Worm (Caenorhabditis elegans) whole organism, L4 larva: ENCODE data around the gene sre-32.

Source experiments
- R02D3.7 ChIP-seq: fragments of 150-350 bp; sonication (generic microtip); optimal IDR thresholded peaks from 3 replicates; lab custom pipeline; 2014; ENCODE audit warnings: missing biosample characterization, missing genetic modification characterization
- Y105C5A.15 ChIP-seq: fragments of 200-800 bp; sonication (Bioruptor generic); IDR thresholded peaks from 2 replicates; pipeline ENCODE4 v1.3.6; 2022; ENCODE audit warnings: missing genetic modification characterization, missing compliant biosample characterization
- ceh-82 ChIP-seq: sonication (generic microtip); optimal IDR thresholded peaks from 2 replicates; lab custom pipeline; 2017; ENCODE audit warnings: missing biosample characterization, missing genetic modification characterization
- daf-16 ChIP-seq, 3 experiments: sonication (generic microtip); optimal IDR thresholded peaks; 2 replicates each; lab custom pipeline; 2016 to 2017; ENCODE audit warnings: missing genetic modification characterization in 3 of 3, missing genetic modification reagents in 3 of 3, mild to moderate bottlenecking in 2 of 3, missing compliant biosample characterization in 2 of 3, missing biosample characterization in 1 of 3, moderate library complexity in 1 of 3
- dpl-1 ChIP-seq: fragments of 150-350 bp; optimal IDR thresholded peaks from 2 replicates; lab custom pipeline; 2014; ENCODE audit warnings: missing biosample characterization, missing genetic modification reagents, missing genetic modification characterization
- dve-1 ChIP-seq: sonication (generic microtip); optimal IDR thresholded peaks from 2 replicates; lab custom pipeline; 2017; ENCODE audit warnings: antibody characterized with exemption, mild to moderate bottlenecking, missing genetic modification characterization, missing compliant biosample characterization; ENCODE audit not compliant: insufficient read depth
- fkh-10 ChIP-seq: fragments of 150-350 bp; optimal IDR thresholded peaks from 2 replicates; lab custom pipeline; 2014; ENCODE audit warnings: missing biosample characterization, missing genetic modification reagents, missing genetic modification characterization
- fos-1 ChIP-seq: fragments of 150-350 bp; optimal IDR thresholded peaks from 2 replicates; lab custom pipeline; 2014; ENCODE audit warnings: missing biosample characterization, missing genetic modification characterization
- gei-8 ChIP-seq: fragments of 200-800 bp; sonication (Bioruptor generic); optimal IDR thresholded peaks from 2 replicates; lab custom pipeline; 2018; ENCODE audit warnings: mild to moderate bottlenecking, missing genetic modification characterization, missing compliant biosample characterization
- lsy-2 ChIP-seq, 2 experiments: fragments of 150-350 bp in 1 of 2; sonication (generic microtip) in 1 of 2; optimal IDR thresholded peaks; 2 replicates each; lab custom pipeline; 2014 to 2017; ENCODE audit warnings: missing biosample characterization in 2 of 2, missing genetic modification characterization in 2 of 2
- mes-2 ChIP-seq: sonication (generic microtip); optimal IDR thresholded peaks from 2 replicates; lab custom pipeline; 2016; ENCODE audit warnings: missing genotype, mild to moderate bottlenecking, missing genetic modification characterization, missing compliant biosample characterization; ENCODE audit not compliant: poor library complexity, severe bottlenecking
- saeg-2 ChIP-seq: fragments of 200-800 bp; sonication (Bioruptor generic); IDR thresholded peaks from 2 replicates; pipeline ENCODE4 v1.3.6; 2022; ENCODE audit warnings: missing genetic modification reagents, missing genetic modification characterization, missing compliant biosample characterization
- zag-1 ChIP-seq: fragments of 150-350 bp; optimal IDR thresholded peaks from 2 replicates; lab custom pipeline; 2014; ENCODE audit warnings: missing biosample characterization, missing genetic modification characterization
- ztf-11 ChIP-seq: fragments of 150-350 bp; optimal IDR thresholded peaks from 2 replicates; lab custom pipeline; 2014; ENCODE audit warnings: missing biosample characterization, missing genetic modification characterization

DNA sequence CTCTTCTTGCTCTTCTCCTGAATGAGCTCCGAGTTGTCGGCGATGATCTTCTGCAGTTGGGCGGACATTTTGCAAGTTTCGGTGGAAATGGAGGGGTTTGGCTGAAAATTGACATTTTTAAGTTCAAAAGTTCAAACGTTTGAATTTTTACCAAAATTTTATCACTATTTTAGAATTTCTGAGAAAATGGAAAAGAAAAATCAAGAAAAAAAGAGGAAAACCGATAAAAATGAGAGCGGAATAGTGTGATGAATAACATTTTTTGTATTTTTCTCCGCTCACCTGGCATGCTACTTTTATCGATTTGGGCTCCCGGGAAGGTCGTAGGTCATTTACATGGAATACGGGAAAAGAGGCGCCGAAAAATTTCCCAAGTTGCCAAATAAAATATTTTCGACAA, 28.5 kb upstream of the sre-32 start, which contains the start of gene F15A4.10:
- no peak for TF ChIP-seq R02D3.7 (tag; lab: Kevin White, UChicago)
- no peak for TF ChIP-seq fos-1 (tag; lab: Kevin White, UChicago)
- no peak for TF ChIP-seq lsy-2 (tag; optimal IDR thresholded peaks at IDR 0.05; lab: Kevin White, UChicago)
- TF ChIP-seq Y105C5A.15 (GFP tag; lab: Robert Waterston, UW): no peak
- TF ChIP-seq daf-16 (GFP tag; optimal IDR thresholded peaks at IDR 0.05; lab: Kevin White, UChicago): no peak
- no peak for TF ChIP-seq daf-16 (tag; optimal IDR thresholded peaks at IDR 0.05; lab: Kevin White, UChicago)
- no peak for TF ChIP-seq mes-2
- no peak for TF ChIP-seq ztf-11 (tag; lab: Kevin White, UChicago)
- TF ChIP-seq saeg-2 (GFP tag; lab: Robert Waterston, UW): no peak
- TF ChIP-seq dpl-1 (GFP tag; lab: Kevin White, UChicago): no peak
- TF ChIP-seq fkh-10 (GFP tag; lab: Kevin White, UChicago): no peak
- no peak for TF ChIP-seq gei-8 (GFP tag; lab: Kevin White, UChicago)
- no peak for TF ChIP-seq zag-1 (tag; lab: Kevin White, UChicago)
- no peak for TF ChIP-seq ceh-82 (tag; lab: Kevin White, UChicago)
- TF ChIP-seq dve-1 (tag; lab: Kevin White, UChicago): no peak
